Fruit fly (Drosophila melanogaster) whole organism, prepupa: ENCODE measurements around the gene CG14411.

ENCODE experiments used
- CG31627 ChIP-seq: fragments of 200-800 bp; sonication (Bioruptor generic); optimal IDR thresholded peaks from 3 replicates; lab custom pipeline; 2016; ENCODE audit warnings: missing biosample characterization, missing genetic modification characterization
- CG32006 ChIP-seq: fragments of 200-800 bp; sonication (Bioruptor generic); optimal IDR thresholded peaks from 3 replicates; lab custom pipeline; 2017; ENCODE audit warnings: missing biosample characterization, mild to moderate bottlenecking, missing genetic modification characterization
- CG34406 ChIP-seq: fragments of 200-800 bp; sonication (Bioruptor generic); optimal IDR thresholded peaks from 3 replicates; lab custom pipeline; 2016; ENCODE audit warnings: missing biosample characterization, missing genetic modification characterization
- CG6792 ChIP-seq: fragments of 200-800 bp; sonication (Bioruptor generic); optimal IDR thresholded peaks from 3 replicates; lab custom pipeline; 2016; ENCODE audit warnings: missing biosample characterization, missing genetic modification characterization
- CG8319 ChIP-seq: fragments of 200-800 bp; sonication (Bioruptor generic); optimal IDR thresholded peaks from 3 replicates; lab custom pipeline; 2016; ENCODE audit warnings: missing biosample characterization, missing genetic modification characterization
- Eip93F ChIP-seq: fragments of 200-800 bp; sonication (Bioruptor generic); optimal IDR thresholded peaks from 2 replicates; lab custom pipeline; 2016; ENCODE audit warnings: missing biosample characterization, mild to moderate bottlenecking, missing genetic modification characterization
- Ets96B ChIP-seq: fragments of 200-800 bp; optimal IDR thresholded peaks from 2 replicates; lab custom pipeline; 2019; ENCODE audit warnings: missing biosample characterization, mild to moderate bottlenecking, missing genetic modification characterization, moderate library complexity
- Hr38 ChIP-seq: sonication (Bioruptor generic); optimal IDR thresholded peaks from 2 replicates; lab custom pipeline; 2016; ENCODE audit warnings: missing biosample characterization, missing genetic modification characterization
- Hr4 ChIP-seq: fragments of 200-800 bp; sonication (Bioruptor generic); optimal IDR thresholded peaks from 3 replicates; lab custom pipeline; 2016; ENCODE audit warnings: missing biosample characterization, missing genetic modification characterization
- Lpt ChIP-seq: fragments of 200-800 bp; sonication (Bioruptor generic); optimal IDR thresholded peaks from 3 replicates; lab custom pipeline; 2016; ENCODE audit warnings: missing biosample characterization, missing genetic modification characterization
- Sox102F ChIP-seq: fragments of 200-800 bp; sonication (Bioruptor generic); optimal IDR thresholded peaks from 2 replicates; lab custom pipeline; 2016; ENCODE audit warnings: missing biosample characterization, mild to moderate bottlenecking, missing genetic modification characterization
- dsx ChIP-seq: fragments of 200-800 bp; optimal IDR thresholded peaks from 3 replicates; lab custom pipeline; 2019; ENCODE audit warnings: missing biosample characterization, mild to moderate bottlenecking, missing genetic modification characterization, moderate library complexity; ENCODE audit not compliant: poor library complexity, severe bottlenecking
- fd85E ChIP-seq: fragments of 200-800 bp; sonication (Bioruptor generic); optimal IDR thresholded peaks from 3 replicates; lab custom pipeline; 2016; ENCODE audit warnings: missing biosample characterization, missing genetic modification characterization
- ss ChIP-seq, 2 experiments: fragments of 200-800 bp; sonication (Bioruptor generic); optimal IDR thresholded peaks; 2 replicates in 1 of 2; 3 replicates in 1 of 2; lab custom pipeline; 2017 to 2018; ENCODE audit warnings: mild to moderate bottlenecking in 2 of 2, missing biosample characterization in 2 of 2, missing genetic modification characterization in 2 of 2, moderate library complexity in 1 of 2

dm6 chrX:14812239-14812638 is 20.2 kb upstream of the CG14411 start:
- TF ChIP-seq CG8319 (no peak), Sox102F (GFP tag; lab: Kevin White, UChicago) (no peak), Ets96B (no peak), dsx (GFP tag; lab: Kevin White, UChicago) (no peak), CG31627 (no peak), CG32006 (GFP tag; lab: Kevin White, UChicago) (peak; percentile 73), CG6792 (no peak), ss (GFP tag; optimal IDR thresholded peaks at IDR 0.05; lab: Kevin White, UChicago) (no peak), Lpt (peak; percentile 37), Hr4 (GFP tag; lab: Kevin White, UChicago) (peak; percentile 63), Hr38 (GFP tag; lab: Kevin White, UChicago) (no peak), Eip93F (GFP tag; lab: Kevin White, UChicago) (no peak), CG34406 (no peak), fd85E (GFP tag; lab: Kevin White, UChicago) (no peak)
